Worm (Caenorhabditis elegans) whole organism, L4 larva: ENCODE results near the gene C25H3.11.

Experiments used
- nhr-237 ChIP-seq: sonication (generic microtip); optimal IDR thresholded peaks from 2 replicates; lab custom pipeline; 2017; ENCODE audit warnings: missing biosample characterization, missing genetic modification characterization
- zag-1 ChIP-seq: fragments of 150-350 bp; optimal IDR thresholded peaks from 2 replicates; lab custom pipeline; 2014; ENCODE audit warnings: missing biosample characterization, missing genetic modification characterization
- zfp-3 ChIP-seq: fragments of 200-800 bp; sonication (Bioruptor generic); conservative IDR thresholded peaks from 2 replicates; pipeline ENCODE4 v1.3.6; 2022; ENCODE audit warnings: missing genetic modification reagents, missing genetic modification characterization, missing compliant biosample characterization
- ztf-11 ChIP-seq: fragments of 150-350 bp; optimal IDR thresholded peaks from 2 replicates; lab custom pipeline; 2014; ENCODE audit warnings: missing biosample characterization, missing genetic modification characterization

- TF ChIP-seq ztf-11 = no peak
- no peak for TF ChIP-seq zag-1 (tag; lab: Kevin White, UChicago)
- TF ChIP-seq nhr-237 = no peak
- no peak for TF ChIP-seq zfp-3
Measured at ce11 chrII:5669580-5669979, 19.3 kb downstream of the C25H3.11 start, which contains the start of gene C25H3.17.
